Fruit fly (Drosophila melanogaster) whole organism, prepupa: ENCODE results near the gene Gr64f.

ENCODE experiments used
- CG10631 ChIP-seq: fragments of 200-800 bp; sonication (Bioruptor generic); optimal IDR thresholded peaks from 2 replicates; lab custom pipeline; 2016; ENCODE audit warnings: missing biosample characterization, missing genetic modification characterization
- CG31627 ChIP-seq: fragments of 200-800 bp; sonication (Bioruptor generic); optimal IDR thresholded peaks from 3 replicates; lab custom pipeline; 2016; ENCODE audit warnings: missing biosample characterization, missing genetic modification characterization
- CG7368 ChIP-seq: fragments of 200-800 bp; sonication (Bioruptor generic); optimal IDR thresholded peaks from 3 replicates; lab custom pipeline; 2016; ENCODE audit warnings: missing biosample characterization, missing genetic modification characterization
- CG9139 ChIP-seq: fragments of 200-800 bp; sonication (Bioruptor generic); optimal IDR thresholded peaks from 3 replicates; lab custom pipeline; 2017; ENCODE audit warnings: missing biosample characterization, mild to moderate bottlenecking, missing genetic modification characterization
- Hr39 ChIP-seq: fragments of 200-800 bp; sonication (Bioruptor generic); optimal IDR thresholded peaks from 2 replicates; lab custom pipeline; 2016; ENCODE audit warnings: missing biosample characterization, missing genetic modification characterization
- dac ChIP-seq: fragments of 200-800 bp; sonication (Bioruptor generic); optimal IDR thresholded peaks from 2 replicates; lab custom pipeline; 2017; ENCODE audit warnings: missing biosample characterization, mild to moderate bottlenecking, missing genetic modification characterization
- lz ChIP-seq: fragments of 200-800 bp; sonication (Bioruptor generic); optimal IDR thresholded peaks from 3 replicates; lab custom pipeline; 2016; ENCODE audit warnings: missing biosample characterization, missing genetic modification characterization

- no peak for TF ChIP-seq Hr39
- no peak for TF ChIP-seq dac (GFP tag; lab: Kevin White, UChicago)
- no peak for TF ChIP-seq CG7368 (GFP tag; lab: Kevin White, UChicago)
- TF ChIP-seq lz (GFP tag; lab: Kevin White, UChicago), result no peak
- no peak for TF ChIP-seq CG9139
- TF ChIP-seq CG31627 (GFP tag; lab: Kevin White, UChicago), result no peak
- TF ChIP-seq CG10631 (GFP tag; lab: Kevin White, UChicago), result no peak
Observed at dm6 chr3L:4049082-4049481, 13.5 kb downstream of the Gr64f start.
